Fruit fly (Drosophila melanogaster) whole organism, embryonic: ENCODE data around the gene CG14286.

ENCODE experiments used
- Atf-2 ChIP-seq: fragments of 200-800 bp; sonication (Bioruptor generic); optimal IDR thresholded peaks from 2 replicates; lab custom pipeline; 2016; ENCODE audit warnings: missing biosample characterization, missing genetic modification characterization
- CG10654 ChIP-seq: fragments of 200-800 bp; sonication (Bioruptor generic); optimal IDR thresholded peaks from 2 replicates; lab custom pipeline; 2016; ENCODE audit warnings: missing biosample characterization, missing genetic modification characterization
- CG12769 ChIP-seq: fragments of 200-800 bp; sonication (Bioruptor generic); optimal IDR thresholded peaks from 2 replicates; lab custom pipeline; 2019; ENCODE audit warnings: missing biosample characterization, mild to moderate bottlenecking, missing genetic modification characterization, moderate library complexity
- CG1602 ChIP-seq: fragments of 200-800 bp; sonication (Bioruptor generic); optimal IDR thresholded peaks from 3 replicates; lab custom pipeline; 2016; ENCODE audit warnings: missing biosample characterization, missing genetic modification characterization
- CG16779 ChIP-seq: fragments of 200-800 bp; sonication (Bioruptor generic); IDR thresholded peaks from 2 replicates; pipeline ENCODE4 v1.3.6; 2022; ENCODE audit warnings: missing biosample characterization, missing genetic modification characterization
- CG16813 ChIP-seq: fragments of 200-800 bp; sonication (Bioruptor generic); IDR thresholded peaks from 3 replicates; pipeline ENCODE4 v1.3.6; 2022; ENCODE audit warnings: missing biosample characterization, missing genetic modification characterization; ENCODE audit not compliant: partially characterized antibody
- CG17186 ChIP-seq: fragments of 200-800 bp; sonication (Bioruptor generic); optimal IDR thresholded peaks from 3 replicates; lab custom pipeline; 2017; ENCODE audit warnings: missing biosample characterization, missing genetic modification reagents, missing genetic modification characterization
- CG17829 ChIP-seq: fragments of 200-800 bp; optimal IDR thresholded peaks from 2 replicates; lab custom pipeline; 2019; ENCODE audit warnings: missing biosample characterization, mild to moderate bottlenecking, missing genetic modification characterization, moderate library complexity
- CG17912 ChIP-seq: fragments of 200-800 bp; sonication (Bioruptor generic); optimal IDR thresholded peaks from 2 replicates; lab custom pipeline; 2018; ENCODE audit warnings: missing biosample characterization, mild to moderate bottlenecking, missing genetic modification characterization
- CG18262 ChIP-seq: fragments of 200-800 bp; optimal IDR thresholded peaks from 3 replicates; lab custom pipeline; 2019; ENCODE audit warnings: missing biosample characterization, mild to moderate bottlenecking, missing genetic modification characterization, moderate library complexity
- CG1832 ChIP-seq: fragments of 200-800 bp; sonication (Bioruptor generic); optimal IDR thresholded peaks from 2 replicates; lab custom pipeline; 2017; ENCODE audit warnings: missing biosample characterization, mild to moderate bottlenecking, missing genetic modification characterization, inconsistent platforms
- CG2120 ChIP-seq: fragments of 200-800 bp; sonication (Bioruptor generic); optimal IDR thresholded peaks from 3 replicates; lab custom pipeline; 2016; ENCODE audit warnings: missing biosample characterization, missing genetic modification characterization
- CG3163 ChIP-seq: fragments of 200-800 bp; sonication (Bioruptor generic); optimal IDR thresholded peaks from 3 replicates; lab custom pipeline; 2016; ENCODE audit warnings: missing biosample characterization, missing genetic modification characterization
- CG7786 ChIP-seq: fragments of 200-800 bp; sonication (Bioruptor generic); optimal IDR thresholded peaks from 2 replicates; lab custom pipeline; 2016; ENCODE audit warnings: missing biosample characterization, missing genetic modification characterization
- CG8359 ChIP-seq: fragments of 200-800 bp; sonication (Bioruptor generic); optimal IDR thresholded peaks from 2 replicates; lab custom pipeline; 2017; ENCODE audit warnings: missing biosample characterization, mild to moderate bottlenecking, missing genetic modification characterization, borderline replicate concordance
- CG9437 ChIP-seq: fragments of 200-800 bp; sonication (Bioruptor generic); optimal IDR thresholded peaks from 2 replicates; lab custom pipeline; 2018; ENCODE audit warnings: missing biosample characterization, mild to moderate bottlenecking, missing genetic modification characterization
- CG9609 ChIP-seq: fragments of 200-800 bp; sonication (Bioruptor generic); optimal IDR thresholded peaks from 3 replicates; lab custom pipeline; 2016; ENCODE audit warnings: missing biosample characterization, missing genetic modification characterization
- Camta ChIP-seq: fragments of 200-800 bp; sonication (Bioruptor generic); optimal IDR thresholded peaks from 2 replicates; lab custom pipeline; 2016; ENCODE audit warnings: missing biosample characterization, missing genetic modification characterization
- CoRest ChIP-seq: fragments of 200-800 bp; sonication (Bioruptor generic); optimal IDR thresholded peaks from 3 replicates; lab custom pipeline; 2018; ENCODE audit warnings: missing biosample characterization, mild to moderate bottlenecking, missing genetic modification characterization, moderate library complexity
- CrebB ChIP-seq: fragments of 200-800 bp; sonication (Bioruptor generic); optimal IDR thresholded peaks from 3 replicates; lab custom pipeline; 2018; ENCODE audit warnings: missing biosample characterization, mild to moderate bottlenecking, missing genetic modification characterization
- Dad ChIP-seq: fragments of 200-800 bp; sonication (Bioruptor generic); optimal IDR thresholded peaks from 3 replicates; lab custom pipeline; 2016; ENCODE audit warnings: missing biosample characterization, missing genetic modification characterization
- Doc3 ChIP-seq: fragments of 200-800 bp; sonication (Bioruptor generic); IDR thresholded peaks from 3 replicates; pipeline ENCODE4 v1.3.6; 2022; ENCODE audit warnings: missing biosample characterization, missing genetic modification characterization; ENCODE audit not compliant: partially characterized antibody
- HLH54F ChIP-seq: fragments of 200-800 bp; sonication (Bioruptor generic); optimal IDR thresholded peaks from 3 replicates; lab custom pipeline; 2016; ENCODE audit warnings: missing biosample characterization, missing genetic modification characterization
- Hsf ChIP-seq: fragments of 200-800 bp; sonication (Bioruptor generic); optimal IDR thresholded peaks from 3 replicates; lab custom pipeline; 2016; ENCODE audit warnings: missing biosample characterization, missing genetic modification characterization
- NC2β ChIP-seq: fragments of 200-800 bp; sonication (Bioruptor generic); optimal IDR thresholded peaks from 2 replicates; lab custom pipeline; 2016; ENCODE audit warnings: missing biosample characterization, missing genetic modification characterization
- Sry-δ ChIP-seq: fragments of 200-800 bp; sonication (Bioruptor generic); optimal IDR thresholded peaks from 2 replicates; lab custom pipeline; 2016; ENCODE audit warnings: missing biosample characterization, missing genetic modification characterization
- abd-A ChIP-seq: fragments of 200-800 bp; sonication (Bioruptor generic); optimal IDR thresholded peaks from 3 replicates; lab custom pipeline; 2019; ENCODE audit warnings: missing biosample characterization, mild to moderate bottlenecking, missing genetic modification characterization, moderate library complexity
- amos ChIP-seq: fragments of 200-800 bp; sonication (Bioruptor generic); IDR thresholded peaks from 2 replicates; pipeline ENCODE4 v1.3.6; 2022; ENCODE audit warnings: missing biosample characterization, missing genetic modification characterization; ENCODE audit not compliant: partially characterized antibody
- ase ChIP-seq: fragments of 200-800 bp; sonication (Bioruptor generic); IDR thresholded peaks from 3 replicates; pipeline ENCODE4 v1.3.6; 2022; ENCODE audit warnings: missing biosample characterization, missing genetic modification characterization
- az2 ChIP-seq: fragments of 200-800 bp; sonication (Bioruptor generic); optimal IDR thresholded peaks from 3 replicates; lab custom pipeline; 2016; ENCODE audit warnings: missing biosample characterization, missing genetic modification characterization
- bcd ChIP-seq: fragments of 200-800 bp; sonication (Bioruptor generic); optimal IDR thresholded peaks from 2 replicates; lab custom pipeline; 2017; ENCODE audit warnings: missing biosample characterization, mild to moderate bottlenecking, missing genetic modification characterization
- chm ChIP-seq: fragments of 200-800 bp; sonication (Bioruptor generic); IDR thresholded peaks from 2 replicates; pipeline ENCODE4 v1.3.6; 2022; ENCODE audit warnings: missing biosample characterization, missing genetic modification characterization
- da ChIP-seq: fragments of 200-800 bp; sonication (Bioruptor generic); optimal IDR thresholded peaks from 2 replicates; lab custom pipeline; 2016; ENCODE audit warnings: missing biosample characterization, missing genetic modification characterization
- dm ChIP-seq: fragments of 200-800 bp; sonication (Bioruptor generic); optimal IDR thresholded peaks from 3 replicates; lab custom pipeline; 2016; ENCODE audit warnings: missing biosample characterization, missing genetic modification characterization
- fd3F ChIP-seq: fragments of 200-800 bp; sonication (Bioruptor generic); optimal IDR thresholded peaks from 2 replicates; lab custom pipeline; 2018; ENCODE audit warnings: missing biosample characterization, mild to moderate bottlenecking, missing genetic modification characterization, moderate library complexity
- fu2 ChIP-seq: fragments of 200-800 bp; sonication (Bioruptor generic); optimal IDR thresholded peaks from 2 replicates; lab custom pipeline; 2016; ENCODE audit warnings: missing biosample characterization, missing genetic modification characterization
- gfzf ChIP-seq: fragments of 200-800 bp; sonication (Bioruptor generic); optimal IDR thresholded peaks from 2 replicates; lab custom pipeline; 2016; ENCODE audit warnings: missing biosample characterization, mild to moderate bottlenecking, missing genetic modification characterization, moderate library complexity
- hkb ChIP-seq, 2 experiments: fragments of 200-800 bp in 1 of 2; fragments of >200 bp in 1 of 2; sonication (Bioruptor generic) in 1 of 2; IDR thresholded peaks in 1 of 2; optimal IDR thresholded peaks in 1 of 2; 2 replicates each; pipeline versions ENCODE4 v1.3.6 to Lab custom; 2017 to 2022; ENCODE audit warnings: missing biosample characterization in 1 of 2, missing genetic modification characterization in 1 of 2
- ind ChIP-seq: fragments of 200-800 bp; sonication (Bioruptor generic); optimal IDR thresholded peaks from 3 replicates; lab custom pipeline; 2016; ENCODE audit warnings: missing biosample characterization, missing genetic modification characterization
- rib ChIP-seq: fragments of 200-800 bp; sonication (Bioruptor generic); IDR thresholded peaks from 2 replicates; pipeline ENCODE4 v1.3.6; 2022; ENCODE audit warnings: missing biosample characterization, missing genetic modification characterization
- ro ChIP-seq: fragments of 200-800 bp; sonication (Bioruptor generic); IDR thresholded peaks from 2 replicates; pipeline ENCODE4 v1.3.6; 2022; ENCODE audit warnings: missing biosample characterization, missing genetic modification characterization
- row ChIP-seq: fragments of 200-800 bp; sonication (Bioruptor generic); IDR thresholded peaks from 3 replicates; pipeline ENCODE4 v1.3.6; 2022; ENCODE audit warnings: missing biosample characterization, missing genetic modification characterization
- sd ChIP-seq: fragments of 200-800 bp; sonication (Bioruptor generic); optimal IDR thresholded peaks from 3 replicates; lab custom pipeline; 2018; ENCODE audit warnings: missing biosample characterization, mild to moderate bottlenecking, missing genetic modification characterization, moderate library complexity
- ssp ChIP-seq: fragments of 200-800 bp; sonication (Bioruptor generic); IDR thresholded peaks from 2 replicates; pipeline ENCODE4 v1.3.6; 2022; ENCODE audit warnings: missing biosample characterization, missing genetic modification characterization
- tap ChIP-seq: fragments of 200-800 bp; optimal IDR thresholded peaks from 3 replicates; lab custom pipeline; 2019; ENCODE audit warnings: missing biosample characterization, mild to moderate bottlenecking, missing genetic modification characterization, moderate library complexity
- toy ChIP-seq: fragments of 200-800 bp; sonication (Bioruptor generic); IDR thresholded peaks from 2 replicates; pipeline ENCODE4 v1.3.6; 2022; ENCODE audit warnings: missing biosample characterization, missing genetic modification characterization
- trem ChIP-seq: fragments of 200-800 bp; optimal IDR thresholded peaks from 3 replicates; lab custom pipeline; 2019; ENCODE audit warnings: missing biosample characterization, mild to moderate bottlenecking, missing genetic modification characterization, moderate library complexity
- tx ChIP-seq: fragments of 200-800 bp; sonication (Bioruptor generic); optimal IDR thresholded peaks from 2 replicates; lab custom pipeline; 2016; ENCODE audit warnings: missing biosample characterization, missing genetic modification characterization
- usp ChIP-seq: fragments of >200 bp; optimal IDR thresholded peaks from 2 replicates; lab custom pipeline; 2017; ENCODE audit warnings: missing biosample characterization, missing genetic modification characterization
- zfh1 ChIP-seq: fragments of 200-800 bp; sonication (Bioruptor generic); IDR thresholded peaks from 3 replicates; pipeline ENCODE4 v1.3.6; 2022; ENCODE audit warnings: missing biosample characterization, missing genetic modification characterization

CG14286 gene

DNA sequence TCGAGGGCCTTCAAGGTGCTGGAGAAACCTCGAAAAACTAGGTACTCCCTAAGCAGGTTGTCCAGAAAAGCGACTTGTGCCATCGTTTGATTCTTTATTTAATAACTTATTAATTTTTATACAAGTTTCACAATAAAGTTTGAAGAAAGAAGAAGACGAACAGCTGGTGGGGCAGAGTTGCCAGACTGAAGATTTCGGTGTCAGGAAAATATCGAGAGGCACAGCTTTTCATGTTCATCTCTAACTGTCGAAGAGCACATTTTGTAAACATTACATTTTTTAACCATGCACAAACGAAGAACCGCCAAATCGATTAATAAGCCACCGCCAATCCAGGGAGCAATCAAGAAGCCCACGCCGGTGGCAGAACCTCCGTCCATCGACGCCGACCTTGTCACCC lies at the start of gene CG14286, which contains the start of gene CG6005 (continued):
- TF ChIP-seq CG1602 (peak; percentile 47), chm (GFP tag; lab: Robert Waterston, UW) (peak; percentile 85), trem (tag; lab: Kevin White, UChicago) (peak; percentile 33), row (GFP tag; lab: Robert Waterston, UW) (peak; percentile 53; the same call in 2 of the 3 replicates), rib (GFP tag; lab: Robert Waterston, UW) (0 out of 2 replicates have a peak, but pooled peaks have one; percentile 42), usp (GFP tag; lab: Kevin White, UChicago) (no peak), Hsf (GFP tag; lab: Kevin White, UChicago) (peak; percentile 64), amos (GFP tag; lab: Robert Waterston, UW) (peak; percentile 83), CG9609 (GFP tag; lab: Kevin White, UChicago) (peak; percentile 61), dm (GFP tag; lab: Kevin White, UChicago) (peak; percentile 82), CG17829 (tag; lab: Kevin White, UChicago) (peak; percentile 26), bcd (no peak), CG18262 (tag; lab: Kevin White, UChicago) (peak; percentile 14), sd (no peak), abd-A (tag; lab: Kevin White, UChicago) (no peak), Sry-δ (peak; percentile 84), CG2120 (GFP tag; lab: Kevin White, UChicago) (peak; percentile 88), zfh1 (GFP tag; lab: Robert Waterston, UW) (peak; percentile 73; the same call in 2 of the 3 replicates), ind (GFP tag; lab: Kevin White, UChicago) (peak; percentile 55), CG12769 (peak; percentile 69), CG3163 (GFP tag; lab: Kevin White, UChicago) (peak; percentile 36), CG8359 (GFP tag; lab: Kevin White, UChicago) (no peak), CG16779 (GFP tag; lab: Robert Waterston, UW) (peak; percentile 79), tap (tag; lab: Kevin White, UChicago) (no peak), CG16813 (GFP tag; lab: Robert Waterston, UW) (peak; percentile 76), Dad (GFP tag; lab: Kevin White, UChicago) (peak; percentile 64), CG1832 (GFP tag; lab: Kevin White, UChicago) (no peak), tx (GFP tag; lab: Kevin White, UChicago) (peak; percentile 30), az2 (peak; percentile 74), CG9437 (GFP tag; lab: Kevin White, UChicago) (no peak), da (GFP tag; lab: Kevin White, UChicago) (peak; percentile 32), ssp (peak; percentile 45), CG17912 (GFP tag; lab: Kevin White, UChicago) (peak; percentile 30), hkb (optimal IDR thresholded peaks at IDR 0.05; lab: Kevin White, UChicago) (no peak), hkb (GFP tag; IDR thresholded peaks at IDR 0.05; lab: Robert Waterston, UW) (0 out of 2 replicates have a peak, but pooled peaks have one; percentile 38), CoRest (tag; lab: Kevin White, UChicago) (peak; percentile 34), toy (0 out of 2 replicates have a peak, but pooled peaks have one; percentile 8), CG17186 (peak; percentile 29), fd3F (GFP tag; lab: Kevin White, UChicago) (peak; percentile 35), Camta (GFP tag; lab: Kevin White, UChicago) (peak; percentile 16), NC2β (GFP tag; lab: Kevin White, UChicago) (peak; percentile 38), HLH54F (GFP tag; lab: Kevin White, UChicago) (peak; percentile 71), Atf-2 (peak; percentile 49), ase (GFP tag; lab: Robert Waterston, UW) (peak; percentile 64; the same call in 1 of the 3 replicates), Doc3 (GFP tag; lab: Robert Waterston, UW) (peak; percentile 57; the same call in 2 of the 3 replicates), CrebB (tag; lab: Kevin White, UChicago) (no peak), ro (GFP tag; lab: Robert Waterston, UW) (peak; percentile 57; the same call in 1 of the 2 replicates), CG10654 (GFP tag; lab: Kevin White, UChicago) (peak; percentile 2), fu2 (GFP tag; lab: Kevin White, UChicago) (peak; percentile 54), gfzf (GFP tag; lab: Kevin White, UChicago) (peak; percentile 23), CG7786 (GFP tag; lab: Kevin White, UChicago) (peak; percentile 58)
